Fruit fly (Drosophila melanogaster) whole organism, embryonic: ENCODE data around the gene CG3434.

Source experiments
- Atf6 ChIP-seq: fragments of 200-800 bp; sonication (Bioruptor generic); IDR thresholded peaks from 2 replicates; pipeline ENCODE4 v1.3.6; 2022; ENCODE audit warnings: missing biosample characterization, missing genetic modification characterization
- B-H1 ChIP-seq: fragments of 200-800 bp; sonication (Bioruptor generic); IDR thresholded peaks from 3 replicates; pipeline ENCODE4 v1.3.6; 2022; ENCODE audit warnings: missing biosample characterization, missing genetic modification characterization
- BEAF-32 ChIP-seq: fragments of 200-800 bp; sonication (Bioruptor generic); optimal IDR thresholded peaks from 3 replicates; lab custom pipeline; 2017; ENCODE audit warnings: missing biosample characterization, missing genetic modification characterization, mild to moderate bottlenecking, moderate library complexity, missing genetic modification reagents
- Bdp1 ChIP-seq: fragments of 200-800 bp; sonication (Bioruptor generic); optimal IDR thresholded peaks from 3 replicates; lab custom pipeline; 2016; ENCODE audit warnings: missing biosample characterization, missing genetic modification characterization
- CG1024 ChIP-seq: fragments of 200-800 bp; sonication (Bioruptor generic); IDR thresholded peaks from 2 replicates; pipeline ENCODE4 v1.3.6; 2022; ENCODE audit warnings: missing biosample characterization, missing genetic modification characterization
- CG10979 ChIP-seq: fragments of 200-800 bp; sonication (Bioruptor generic); optimal IDR thresholded peaks from 2 replicates; lab custom pipeline; 2018; ENCODE audit warnings: missing biosample characterization, mild to moderate bottlenecking, missing genetic modification characterization, moderate library complexity
- CG11085 ChIP-seq: fragments of 200-800 bp; sonication (Bioruptor generic); IDR thresholded peaks from 2 replicates; pipeline ENCODE4 v1.3.6; 2022; ENCODE audit warnings: missing biosample characterization, missing genetic modification characterization
- CG12236 ChIP-seq: fragments of 200-800 bp; sonication (Bioruptor generic); optimal IDR thresholded peaks from 2 replicates; lab custom pipeline; 2016; ENCODE audit warnings: missing biosample characterization, missing genetic modification characterization
- CG13123 ChIP-seq: fragments of 200-800 bp; sonication (Bioruptor generic); optimal IDR thresholded peaks from 2 replicates; lab custom pipeline; 2016; ENCODE audit warnings: missing biosample characterization, missing genetic modification characterization
- CG14667 ChIP-seq: fragments of 200-800 bp; sonication (Bioruptor generic); IDR thresholded peaks from 2 replicates; pipeline ENCODE4 v1.3.6; 2022; ENCODE audit warnings: missing biosample characterization, missing genetic modification characterization
- CG17186 ChIP-seq: fragments of 200-800 bp; sonication (Bioruptor generic); optimal IDR thresholded peaks from 3 replicates; lab custom pipeline; 2017; ENCODE audit warnings: missing biosample characterization, missing genetic modification reagents, missing genetic modification characterization
- CG17359 ChIP-seq: fragments of 200-800 bp; sonication (Bioruptor generic); optimal IDR thresholded peaks from 3 replicates; lab custom pipeline; 2018; ENCODE audit warnings: missing biosample characterization, mild to moderate bottlenecking, missing genetic modification characterization, moderate library complexity
- CG17361 ChIP-seq: fragments of 200-800 bp; sonication (Bioruptor generic); IDR thresholded peaks from 3 replicates; pipeline ENCODE4 v1.3.6; 2022; ENCODE audit warnings: missing biosample characterization, missing genetic modification characterization
- CG1792 ChIP-seq: fragments of 200-800 bp; sonication (Bioruptor generic); optimal IDR thresholded peaks from 2 replicates; lab custom pipeline; 2016; ENCODE audit warnings: missing biosample characterization, missing genetic modification characterization
- CG2712 ChIP-seq: fragments of 200-800 bp; optimal IDR thresholded peaks from 3 replicates; lab custom pipeline; 2019; ENCODE audit warnings: missing biosample characterization, mild to moderate bottlenecking, missing genetic modification characterization, moderate library complexity
- CG32532 ChIP-seq: fragments of 200-800 bp; sonication (Bioruptor generic); IDR thresholded peaks from 2 replicates; pipeline ENCODE4 v1.3.6; 2022; ENCODE audit warnings: missing biosample characterization, missing genetic modification characterization
- CG5953 ChIP-seq: fragments of 200-800 bp; sonication (Bioruptor generic); IDR thresholded peaks from 2 replicates; pipeline ENCODE4 v1.3.6; 2022; ENCODE audit warnings: missing biosample characterization, missing genetic modification characterization
- CG6689 ChIP-seq: fragments of 200-800 bp; sonication (Bioruptor generic); IDR thresholded peaks from 2 replicates; pipeline ENCODE4 v1.3.6; 2022; ENCODE audit warnings: missing biosample characterization, missing genetic modification characterization
- CG7556 ChIP-seq: fragments of 200-800 bp; sonication (Bioruptor generic); optimal IDR thresholded peaks from 2 replicates; lab custom pipeline; 2017; ENCODE audit warnings: missing biosample characterization, mild to moderate bottlenecking, missing genetic modification characterization
- CG8765 ChIP-seq: fragments of 200-800 bp; sonication (Bioruptor generic); IDR thresholded peaks from 2 replicates; pipeline ENCODE4 v1.3.6; 2022; ENCODE audit warnings: missing biosample characterization, missing genetic modification characterization
- CG9437 ChIP-seq: fragments of 200-800 bp; sonication (Bioruptor generic); optimal IDR thresholded peaks from 2 replicates; lab custom pipeline; 2018; ENCODE audit warnings: missing biosample characterization, mild to moderate bottlenecking, missing genetic modification characterization
- D19A ChIP-seq: fragments of 200-800 bp; optimal IDR thresholded peaks from 3 replicates; lab custom pipeline; 2019; ENCODE audit warnings: missing biosample characterization, mild to moderate bottlenecking, missing genetic modification characterization, moderate library complexity
- Dll ChIP-seq: fragments of 200-800 bp; sonication (Bioruptor generic); IDR thresholded peaks from 4 replicates; pipeline ENCODE4 v1.3.6; 2022; ENCODE audit warnings: missing biosample characterization, missing genetic modification characterization; ENCODE audit not compliant: partially characterized antibody
- HmgD ChIP-seq: fragments of 200-800 bp; sonication (Bioruptor generic); optimal IDR thresholded peaks from 3 replicates; lab custom pipeline; 2016; ENCODE audit warnings: missing biosample characterization, missing genetic modification characterization
- Hr78 ChIP-seq, 2 experiments: fragments of 200-800 bp in 1 of 2; fragments of >200 bp in 1 of 2; sonication (Bioruptor generic) in 1 of 2; optimal IDR thresholded peaks; 2 replicates each; lab custom pipeline; 2017 to 2019; ENCODE audit warnings: missing biosample characterization in 2 of 2, missing genetic modification characterization in 2 of 2, mild to moderate bottlenecking in 1 of 2, moderate library complexity in 1 of 2
- Lim3 ChIP-seq: fragments of 200-800 bp; sonication (Bioruptor generic); IDR thresholded peaks from 2 replicates; pipeline ENCODE4 v1.3.6; 2022; ENCODE audit warnings: missing biosample characterization, missing genetic modification characterization
- Max ChIP-seq: fragments of 200-800 bp; sonication (Bioruptor generic); optimal IDR thresholded peaks from 2 replicates; lab custom pipeline; 2016; ENCODE audit warnings: missing biosample characterization, mild to moderate bottlenecking, missing genetic modification characterization
- Nf-YA ChIP-seq: fragments of 200-800 bp; sonication (Bioruptor generic); IDR thresholded peaks from 2 replicates; pipeline ENCODE4 v1.3.6; 2022; ENCODE audit warnings: missing biosample characterization, missing genetic modification characterization
- Nf-YB ChIP-seq: fragments of 200-800 bp; sonication (Bioruptor generic); optimal IDR thresholded peaks from 3 replicates; lab custom pipeline; 2019; ENCODE audit warnings: missing biosample characterization, mild to moderate bottlenecking, missing genetic modification characterization, moderate library complexity
- Nf-YC ChIP-seq: fragments of 200-800 bp; optimal IDR thresholded peaks from 3 replicates; lab custom pipeline; 2019; ENCODE audit warnings: missing biosample characterization, mild to moderate bottlenecking, missing genetic modification characterization, moderate library complexity
- PHDP ChIP-seq: fragments of 200-800 bp; sonication (Bioruptor generic); optimal IDR thresholded peaks from 3 replicates; lab custom pipeline; 2018; ENCODE audit warnings: missing biosample characterization, mild to moderate bottlenecking, missing genetic modification characterization, moderate library complexity
- Ptx1 ChIP-seq: fragments of 200-800 bp; sonication (Bioruptor generic); IDR thresholded peaks from 2 replicates; pipeline ENCODE4 v1.3.6; 2022; ENCODE audit warnings: missing biosample characterization, missing genetic modification characterization
- Sin3A ChIP-seq: fragments of >200 bp; optimal IDR thresholded peaks from 2 replicates; lab custom pipeline; 2018
- ash1 ChIP-seq: fragments of 200-800 bp; sonication (Bioruptor generic); optimal IDR thresholded peaks from 2 replicates; lab custom pipeline; 2018; ENCODE audit warnings: missing biosample characterization, mild to moderate bottlenecking, missing genetic modification characterization
- bigmax ChIP-seq: fragments of 200-800 bp; sonication (Bioruptor generic); optimal IDR thresholded peaks from 2 replicates; lab custom pipeline; 2018; ENCODE audit warnings: missing biosample characterization, mild to moderate bottlenecking, missing genetic modification characterization
- cas ChIP-seq: fragments of 200-800 bp; sonication (Bioruptor generic); IDR thresholded peaks from 2 replicates; pipeline ENCODE4 v1.3.6; 2022; ENCODE audit warnings: missing biosample characterization, missing genetic modification characterization
- cato ChIP-seq: fragments of 200-800 bp; sonication (Bioruptor generic); optimal IDR thresholded peaks from 2 replicates; lab custom pipeline; 2016; ENCODE audit warnings: missing biosample characterization, missing genetic modification characterization, borderline replicate concordance
- crc ChIP-seq: fragments of 200-800 bp; sonication (Bioruptor generic); optimal IDR thresholded peaks from 2 replicates; lab custom pipeline; 2016; ENCODE audit warnings: missing biosample characterization, missing genetic modification characterization
- da ChIP-seq: fragments of 200-800 bp; sonication (Bioruptor generic); optimal IDR thresholded peaks from 2 replicates; lab custom pipeline; 2016; ENCODE audit warnings: missing biosample characterization, missing genetic modification characterization
- dysf ChIP-seq: fragments of 200-800 bp; sonication (Bioruptor generic); IDR thresholded peaks from 3 replicates; pipeline ENCODE4 v1.3.6; 2022; ENCODE audit warnings: missing biosample characterization, missing genetic modification characterization
- hb ChIP-seq: fragments of 200-800 bp; sonication (Bioruptor generic); IDR thresholded peaks from 3 replicates; pipeline ENCODE4 v1.3.6; 2022; ENCODE audit warnings: missing biosample characterization, missing genetic modification characterization; ENCODE audit not compliant: partially characterized antibody
- her ChIP-seq: fragments of 200-800 bp; sonication (Bioruptor generic); optimal IDR thresholded peaks from 2 replicates; lab custom pipeline; 2016; ENCODE audit warnings: missing biosample characterization, missing genetic modification characterization
- lola ChIP-seq, 3 experiments: fragments of >200 bp in 2 of 3; fragments of 200-800 bp in 1 of 3; sonication (Bioruptor generic) in 1 of 3; optimal IDR thresholded peaks; 2 replicates each; lab custom pipeline; 2017 to 2019; ENCODE audit warnings: missing biosample characterization in 3 of 3, missing genetic modification characterization in 3 of 3, mild to moderate bottlenecking in 1 of 3, moderate library complexity in 1 of 3
- mld ChIP-seq: fragments of 200-800 bp; sonication (Bioruptor generic); IDR thresholded peaks from 3 replicates; pipeline ENCODE4 v1.3.6; 2022; ENCODE audit warnings: missing biosample characterization, missing genetic modification characterization; ENCODE audit not compliant: partially characterized antibody
- org-1 ChIP-seq: fragments of 200-800 bp; sonication (Bioruptor generic); optimal IDR thresholded peaks from 2 replicates; lab custom pipeline; 2017; ENCODE audit warnings: missing biosample characterization, missing genetic modification characterization
- prd ChIP-seq, 3 experiments: fragments of >200 bp in 2 of 3; fragments of 200-800 bp in 1 of 3; sonication (Bioruptor generic) in 1 of 3; optimal IDR thresholded peaks in 2 of 3; IDR thresholded peaks in 1 of 3; 2 replicates in 2 of 3; 3 replicates in 1 of 3; pipeline versions ENCODE4 v1.3.6 to Lab custom; 2017 to 2022; ENCODE audit warnings: missing biosample characterization in 1 of 3, missing genetic modification characterization in 1 of 3
- ro ChIP-seq: fragments of 200-800 bp; sonication (Bioruptor generic); IDR thresholded peaks from 2 replicates; pipeline ENCODE4 v1.3.6; 2022; ENCODE audit warnings: missing biosample characterization, missing genetic modification characterization
- sisA ChIP-seq: fragments of 200-800 bp; sonication (Bioruptor generic); IDR thresholded peaks from 2 replicates; pipeline ENCODE4 v1.3.6; 2022; ENCODE audit warnings: missing biosample characterization, missing genetic modification characterization
- sna ChIP-seq: fragments of 200-800 bp; sonication (Bioruptor generic); IDR thresholded peaks from 2 replicates; pipeline ENCODE4 v1.3.6; 2022; ENCODE audit warnings: missing biosample characterization, missing genetic modification characterization; ENCODE audit not compliant: partially characterized antibody
- zfh1 ChIP-seq: fragments of 200-800 bp; sonication (Bioruptor generic); IDR thresholded peaks from 3 replicates; pipeline ENCODE4 v1.3.6; 2022; ENCODE audit warnings: missing biosample characterization, missing genetic modification characterization

The CG3434 gene

DNA sequence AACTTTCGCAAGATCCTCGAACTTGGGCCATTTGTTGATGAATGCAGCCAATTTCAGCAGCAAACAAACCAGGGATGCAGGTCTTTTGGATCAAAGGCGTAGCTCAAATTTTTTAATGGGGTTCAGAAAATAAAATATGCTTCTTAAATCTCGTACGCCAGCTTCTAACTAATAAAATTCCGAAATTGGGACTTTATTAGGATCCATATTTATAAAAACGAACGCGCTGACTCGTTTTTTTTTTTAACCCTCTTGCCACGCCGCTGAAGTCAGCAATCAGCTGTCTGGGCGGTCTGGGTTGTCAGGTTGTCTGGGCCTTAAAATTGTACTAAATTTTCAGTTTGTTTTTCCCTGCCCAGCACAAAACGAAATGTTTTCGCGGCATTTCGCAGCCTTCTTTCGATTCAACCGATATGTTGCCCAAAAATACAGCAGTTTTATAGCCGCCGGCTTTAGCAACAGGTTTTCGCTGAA lies 2.9 kb downstream of the CG3434 start, which contains the start of gene CG3437 (continued):
- TF ChIP-seq BEAF-32 (peak; percentile 47), Bdp1 (GFP tag; lab: Kevin White, UChicago) (peak; percentile 94), CG13123 (GFP tag; lab: Kevin White, UChicago) (peak; percentile 96), Max (GFP tag; lab: Kevin White, UChicago) (peak; percentile 97), Sin3A (lab: Kevin White, UChicago) (peak; percentile 49), Dll (GFP tag; lab: Robert Waterston, UW) (peak; percentile 61; the same call in 3 of the 4 replicates), lola (GFP tag; optimal IDR thresholded peaks at IDR 0.05; lab: Kevin White, UChicago) (peak in 1 of 3 experiments; percentile 97), CG17361 (GFP tag; lab: Robert Waterston, UW) (peak; percentile 99), ash1 (GFP tag; lab: Kevin White, UChicago) (peak; percentile 96), CG14667 (peak; percentile 99), cas (GFP tag; lab: Robert Waterston, UW) (peak; percentile 98), her (GFP tag; lab: Kevin White, UChicago) (peak; percentile 96), CG10979 (tag; lab: Kevin White, UChicago) (peak; percentile 99), zfh1 (peak; percentile 100), CG32532 (peak; percentile 99), sna (GFP tag; lab: Robert Waterston, UW) (no peak; the same call in 1 of the 2 replicates), D19A (peak; percentile 85), PHDP (tag; lab: Kevin White, UChicago) (peak; percentile 99), da (GFP tag; lab: Kevin White, UChicago) (peak; percentile 95), Nf-YA (peak; percentile 98), CG17186 (peak; percentile 95), CG5953 (GFP tag; lab: Robert Waterston, UW) (peak; percentile 98), hb (GFP tag; lab: Robert Waterston, UW) (no peak), CG17359 (tag; lab: Kevin White, UChicago) (peak; percentile 99), Lim3 (GFP tag; lab: Robert Waterston, UW) (peak; percentile 97), CG1792 (peak; percentile 97), CG11085 (GFP tag; lab: Robert Waterston, UW) (peak; percentile 99), sisA (GFP tag; lab: Robert Waterston, UW) (peak; percentile 99), dysf (GFP tag; lab: Robert Waterston, UW) (peak; percentile 100), bigmax (GFP tag; lab: Kevin White, UChicago) (peak; percentile 77), CG8765 (GFP tag; lab: Robert Waterston, UW) (peak; percentile 99), HmgD (GFP tag; lab: Kevin White, UChicago) (peak; percentile 97), CG2712 (peak; percentile 96), Atf6 (GFP tag; lab: Robert Waterston, UW) (peak; percentile 99), CG12236 (GFP tag; lab: Kevin White, UChicago) (peak; percentile 97), Nf-YB (GFP tag; lab: Kevin White, UChicago) (peak; percentile 87), Nf-YC (tag; lab: Kevin White, UChicago) (peak; percentile 83), CG7556 (GFP tag; lab: Kevin White, UChicago) (peak; percentile 98), prd (optimal IDR thresholded peaks at IDR 0.05; lab: Kevin White, UChicago) (no peak), prd (GFP tag; IDR thresholded peaks at IDR 0.05; lab: Robert Waterston, UW) (peak; percentile 100), crc (GFP tag; lab: Kevin White, UChicago) (peak; percentile 95), ro (GFP tag; lab: Robert Waterston, UW) (peak; percentile 98), cato (GFP tag; lab: Kevin White, UChicago) (peak; percentile 97), mld (GFP tag; lab: Robert Waterston, UW) (no peak), Hr78 (GFP tag; optimal IDR thresholded peaks at IDR 0.05; lab: Kevin White, UChicago) (peak in 1 of 2 experiments; percentile 86), Ptx1 (GFP tag; lab: Robert Waterston, UW) (peak; percentile 100), CG6689 (GFP tag; lab: Robert Waterston, UW) (peak; percentile 99), CG9437 (peak; percentile 91), B-H1 (GFP tag; lab: Robert Waterston, UW) (peak; percentile 99), org-1 (GFP tag; lab: Kevin White, UChicago) (peak; percentile 98), CG1024 (GFP tag; lab: Robert Waterston, UW) (peak; percentile 97)
